Worm (Caenorhabditis elegans): ENCODE measurements around the gene Y97E10AR.3.

Gene Y97E10AR.3

DNA sequence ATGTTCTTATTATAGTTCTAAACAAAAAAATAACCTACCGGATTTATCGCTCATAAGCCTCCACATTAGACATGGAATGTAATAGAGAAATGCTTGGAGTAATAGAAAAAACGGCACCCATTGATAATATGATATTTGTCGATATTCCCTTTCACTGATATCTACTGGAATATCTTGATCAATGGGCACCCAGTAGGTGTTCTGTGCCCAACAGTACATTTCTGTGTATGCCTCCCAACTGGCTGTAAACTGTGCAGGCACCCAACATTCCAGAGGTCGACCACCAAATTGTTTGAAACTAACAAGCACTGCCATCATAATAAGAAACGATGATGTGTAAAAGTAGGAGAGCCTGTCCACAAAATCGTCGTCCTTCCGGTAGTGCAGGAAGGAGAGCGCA lies 42.9 kb downstream of the Y97E10AR.3 start:
- no peak for TF ChIP-seq nhr-129 (tag; optimal IDR thresholded peaks at IDR 0.05)
- no peak for TF ChIP-seq skn-1 (tag; optimal IDR thresholded peaks at IDR 0.05)
- no peak for TF ChIP-seq unc-55 (GFP tag; optimal IDR thresholded peaks at IDR 0.05)
- TF ChIP-seq lin-11 (tag; optimal IDR thresholded peaks at IDR 0.05), result no peak
- TF ChIP-seq nhr-25 (tag; optimal IDR thresholded peaks at IDR 0.05), result no peak
- no peak for TF ChIP-seq elt-1 (tag; optimal IDR thresholded peaks at IDR 0.05)
- no peak for TF ChIP-seq unc-62 (GFP tag; optimal IDR thresholded peaks at IDR 0.05)
- TF ChIP-seq egl-27 (tag; optimal IDR thresholded peaks at IDR 0.05), result no peak
- no peak for TF ChIP-seq dmd-4 (tag; optimal IDR thresholded peaks at IDR 0.05)
- TF ChIP-seq lsy-2 (tag; optimal IDR thresholded peaks at IDR 0.05), result no peak
- no peak for TF ChIP-seq sem-4 (tag; optimal IDR thresholded peaks at IDR 0.05)
- no peak for TF ChIP-seq nhr-77 (tag; optimal IDR thresholded peaks at IDR 0.05)
- no peak for TF ChIP-seq nhr-21 (tag; optimal IDR thresholded peaks at IDR 0.05)

DNA sequence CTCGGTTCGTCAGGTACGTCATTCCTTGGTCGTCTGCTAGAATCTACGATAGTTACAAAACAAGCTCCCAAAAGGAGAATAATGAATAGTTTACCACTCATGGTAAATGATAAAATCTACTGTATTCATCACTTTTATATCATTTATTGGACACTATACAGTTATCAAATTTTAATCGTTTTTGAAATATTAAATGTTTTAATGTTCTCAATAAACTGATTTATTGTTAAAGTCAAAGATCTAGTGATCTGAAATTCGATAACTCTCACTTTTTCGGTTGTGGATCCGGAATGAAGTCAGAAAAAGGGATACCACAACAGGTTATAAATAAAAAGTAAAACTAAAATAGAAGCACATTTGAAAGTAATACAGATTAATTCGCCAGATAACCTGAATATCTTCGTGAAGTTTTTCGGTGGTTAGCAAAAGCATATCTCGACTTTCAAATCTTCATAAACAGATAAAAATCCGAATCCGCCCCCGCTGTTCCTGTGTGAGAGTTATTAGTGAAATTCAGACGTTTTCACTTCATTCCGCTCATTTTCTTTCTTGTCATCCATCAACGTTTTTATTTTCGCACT lies 48.5 kb downstream of the Y97E10AR.3 start, which contains the start of the genes clec-217 and F26D11.2:
TSS of gene clec-217 (minus strand) at position 101 of the 581 bp plus-strand sequence.
TSS of gene F26D11.2 (plus strand) at position 531 of the 581 bp plus-strand sequence.
- no peak for TF ChIP-seq mab-5 (tag; optimal IDR thresholded peaks at IDR 0.05)

DNA sequence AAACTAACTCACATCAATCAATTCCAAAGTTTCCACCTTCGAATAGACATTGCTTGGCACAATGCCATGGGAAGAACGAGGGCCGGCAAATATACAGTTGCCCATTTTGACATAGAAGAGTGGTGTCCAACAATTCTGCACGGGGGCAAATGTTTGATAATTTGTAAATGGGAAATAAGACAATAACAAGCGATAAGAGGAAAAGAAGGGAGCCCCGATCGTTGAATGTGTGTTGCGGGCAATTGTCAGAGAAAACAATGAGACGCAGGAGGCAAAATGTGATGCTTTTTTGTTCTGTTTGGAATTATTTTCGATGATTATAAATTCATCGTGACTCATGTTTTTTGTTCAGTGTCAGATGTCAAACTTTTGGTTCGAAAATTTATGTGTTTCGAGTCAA lies 51.1 kb downstream of the Y97E10AR.3 start, which contains the start of gene pals-34:
TSS of gene pals-34 (minus strand) at position 280 of the 400 bp plus-strand sequence.
- TF ChIP-seq fos-1 (tag; optimal IDR thresholded peaks at IDR 0.05), result no peak
- no peak for TF ChIP-seq skn-1 (tag; optimal IDR thresholded peaks at IDR 0.05)
- no peak for TF ChIP-seq nhr-6 (tag; optimal IDR thresholded peaks at IDR 0.05)
- TF ChIP-seq peb-1 (tag; optimal IDR thresholded peaks at IDR 0.05), result no peak
- TF ChIP-seq ztf-1 (GFP tag; conservative IDR thresholded peaks at IDR 0.05), result no peak
- no peak for TF ChIP-seq unc-55 (GFP tag; optimal IDR thresholded peaks at IDR 0.05)
- no peak for TF ChIP-seq nhr-10 (tag; optimal IDR thresholded peaks at IDR 0.05)
- TF ChIP-seq nhr-11 (tag; optimal IDR thresholded peaks at IDR 0.05), result no peak
- no peak for TF ChIP-seq blmp-1 (tag; optimal IDR thresholded peaks at IDR 0.05; ENCODE audit: insufficient read depth)
- no peak for TF ChIP-seq ceh-82 (tag; optimal IDR thresholded peaks at IDR 0.05)
- no peak for TF ChIP-seq nhr-12 (tag; optimal IDR thresholded peaks at IDR 0.05)
